Worm (Caenorhabditis elegans): ENCODE results near the gene K08D10.10.
"Not testable (repeated sequence)": the region's sequence is repeated elsewhere in the genome, so short reads cannot be mapped to it uniquely, and the experiment has no call there.

The K08D10.10 gene

ce11 chrIV:4121055-4121454 is 31.0 kb upstream of the K08D10.10 start:
- TF ChIP-seq ets-7 (tag; optimal IDR thresholded peaks at IDR 0.05) (no peak), hmg-4 (GFP tag; optimal IDR thresholded peaks at IDR 0.05) (no peak), hnd-1 (tag; optimal IDR thresholded peaks at IDR 0.05) (no peak), tbx-37 (GFP tag; conservative IDR thresholded peaks at IDR 0.05) (no peak), ama-1 (optimal IDR thresholded peaks at IDR 0.05) (no peak), aly-1 (tag; optimal IDR thresholded peaks at IDR 0.05) (no peak), ceh-13 (GFP tag; optimal IDR thresholded peaks at IDR 0.05) (no peak), flt-1 (GFP tag; IDR thresholded peaks at IDR 0.05) (no peak), pes-1 (GFP tag; IDR thresholded peaks at IDR 0.05) (no peak), hmbx-1 (tag; optimal IDR thresholded peaks at IDR 0.05) (no peak), B0310.2 (tag; optimal IDR thresholded peaks at IDR 0.05) (no peak), tra-4 (tag; optimal IDR thresholded peaks at IDR 0.05) (no peak), F13C5.2 (tag; optimal IDR thresholded peaks at IDR 0.05) (no peak), scrt-1 (GFP tag; IDR thresholded peaks at IDR 0.05) (no peak), ceh-36 (tag; optimal IDR thresholded peaks at IDR 0.05) (no peak), tbx-11 (GFP tag; IDR thresholded peaks at IDR 0.05) (no peak), sea-1 (GFP tag; conservative IDR thresholded peaks at IDR 0.05) (no peak)

DNA sequence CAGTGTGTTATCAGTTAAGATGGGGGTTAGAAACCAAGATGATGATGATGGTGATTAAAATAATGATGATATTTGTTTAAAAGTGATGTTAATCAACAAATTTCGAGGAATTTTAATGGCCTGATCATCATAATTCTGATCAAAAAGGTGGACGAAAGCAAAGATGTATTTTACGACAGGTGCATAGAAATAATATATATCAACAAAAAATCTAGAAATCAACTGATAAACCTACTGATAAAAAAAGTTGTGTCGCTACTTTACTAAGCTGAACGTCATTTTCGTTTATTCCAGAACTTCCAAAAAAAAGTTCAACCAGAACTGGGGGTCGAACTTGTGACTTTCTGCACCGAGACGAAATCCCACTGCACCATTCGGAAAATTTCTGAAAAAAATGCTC is 29.0 kb upstream of the K08D10.10 start, which contains the start of gene mul-1:
Gene mul-1 (minus strand): TSS at position 84 of the 400 bp plus-strand sequence.
- TF ChIP-seq ceh-13 (GFP tag; optimal IDR thresholded peaks at IDR 0.05) (no peak), flt-1 (GFP tag; IDR thresholded peaks at IDR 0.05) (no peak), hnd-1 (tag; optimal IDR thresholded peaks at IDR 0.05) (no peak), tbx-11 (GFP tag; IDR thresholded peaks at IDR 0.05) (no peak), tra-4 (tag; optimal IDR thresholded peaks at IDR 0.05) (no peak), scrt-1 (GFP tag; IDR thresholded peaks at IDR 0.05) (no peak), F13C5.2 (tag; optimal IDR thresholded peaks at IDR 0.05) (no peak), tbx-37 (GFP tag; conservative IDR thresholded peaks at IDR 0.05) (no peak), ceh-36 (tag; optimal IDR thresholded peaks at IDR 0.05) (no peak)

ce11 chrIV:4125657-4126056 is 26.4 kb upstream of the K08D10.10 start, which contains the start of gene F49F1.7:
TSS of gene F49F1.7 (minus strand) at chrIV:4125757.
- TF ChIP-seq hmbx-1 (tag; optimal IDR thresholded peaks at IDR 0.05); tbx-37 (GFP tag; conservative IDR thresholded peaks at IDR 0.05); sea-1 (GFP tag; conservative IDR thresholded peaks at IDR 0.05): not testable (repeated sequence)

DNA sequence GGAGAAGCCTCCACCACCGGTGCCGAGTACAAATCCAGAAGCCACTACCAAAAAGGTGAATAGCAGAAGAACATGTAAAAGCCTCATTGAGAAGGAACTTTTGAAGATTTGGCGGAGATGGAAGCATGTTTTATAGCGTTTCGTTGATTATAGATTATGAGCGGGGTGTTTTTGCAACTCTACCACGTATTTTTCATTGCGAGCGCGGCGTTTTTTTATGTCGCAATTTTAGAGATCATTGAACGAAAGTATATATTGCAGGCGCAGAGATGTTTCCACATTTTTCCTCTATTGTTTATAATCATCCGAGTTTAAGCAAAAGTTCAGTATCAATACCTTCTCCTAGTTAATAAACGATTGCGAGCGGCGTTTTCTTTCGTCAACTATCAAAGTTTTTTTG is 16.3 kb upstream of the K08D10.10 start, which contains the start of gene F49F1.17:
Gene F49F1.17 (minus strand): TSS at position 101 of the 400 bp plus-strand sequence.
- TF ChIP-seq ama-1 (optimal IDR thresholded peaks at IDR 0.05) (no peak), hmg-4 (GFP tag; optimal IDR thresholded peaks at IDR 0.05) (no peak), hmbx-1 (tag; optimal IDR thresholded peaks at IDR 0.05) (no peak), B0310.2 (tag; optimal IDR thresholded peaks at IDR 0.05) (no peak), aly-1 (tag; optimal IDR thresholded peaks at IDR 0.05) (no peak), F13C5.2 (tag; optimal IDR thresholded peaks at IDR 0.05) (no peak), ceh-36 (tag; optimal IDR thresholded peaks at IDR 0.05) (no peak), tbx-11 (GFP tag; IDR thresholded peaks at IDR 0.05) (no peak), sea-1 (GFP tag; conservative IDR thresholded peaks at IDR 0.05) (no peak), ceh-13 (GFP tag; optimal IDR thresholded peaks at IDR 0.05) (no peak), scrt-1 (GFP tag; IDR thresholded peaks at IDR 0.05) (no peak), ets-7 (tag; optimal IDR thresholded peaks at IDR 0.05) (no peak), tbx-37 (GFP tag; conservative IDR thresholded peaks at IDR 0.05) (no peak), tra-4 (tag; optimal IDR thresholded peaks at IDR 0.05) (no peak), hnd-1 (tag; optimal IDR thresholded peaks at IDR 0.05) (no peak), flt-1 (GFP tag; IDR thresholded peaks at IDR 0.05) (no peak)

DNA sequence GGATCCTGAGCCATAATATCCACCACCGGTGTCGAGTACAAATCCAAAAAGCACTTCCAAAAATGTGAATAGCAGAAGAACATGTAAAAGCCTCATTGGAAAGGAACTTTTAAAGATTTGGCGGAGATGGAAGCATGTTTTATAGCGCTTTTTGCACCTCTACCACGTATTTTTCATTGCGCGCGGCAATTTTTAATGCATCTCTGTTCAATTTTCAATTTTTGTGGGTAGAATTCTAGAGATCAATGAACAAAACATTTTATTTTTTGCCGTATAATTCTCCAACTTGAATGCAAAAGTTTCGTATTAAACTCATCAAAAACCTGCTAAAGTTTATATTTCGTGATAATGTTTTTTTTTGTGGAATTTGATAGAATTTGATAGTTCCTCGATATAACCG is 14.6 kb upstream of the K08D10.10 start, which contains the start of gene F49F1.9:
Gene F49F1.9 (minus strand): TSS at position 101 of the 400 bp plus-strand sequence.
- TF ChIP-seq tbx-11 (GFP tag; IDR thresholded peaks at IDR 0.05), result no peak
- TF ChIP-seq hnd-1 (tag; optimal IDR thresholded peaks at IDR 0.05), result no peak
- TF ChIP-seq tbx-37 (GFP tag; conservative IDR thresholded peaks at IDR 0.05), result no peak
- TF ChIP-seq scrt-1 (GFP tag; IDR thresholded peaks at IDR 0.05), result no peak
- no peak for TF ChIP-seq B0310.2 (tag; optimal IDR thresholded peaks at IDR 0.05)
- no peak for TF ChIP-seq flt-1 (GFP tag; IDR thresholded peaks at IDR 0.05)
- no peak for TF ChIP-seq ets-7 (tag; optimal IDR thresholded peaks at IDR 0.05)
- TF ChIP-seq F13C5.2 (tag; optimal IDR thresholded peaks at IDR 0.05), result no peak
- no peak for TF ChIP-seq ceh-36 (tag; optimal IDR thresholded peaks at IDR 0.05)
- no peak for TF ChIP-seq sea-1 (GFP tag; conservative IDR thresholded peaks at IDR 0.05)
- TF ChIP-seq ama-1 (optimal IDR thresholded peaks at IDR 0.05), result no peak
- no peak for TF ChIP-seq tra-4 (tag; optimal IDR thresholded peaks at IDR 0.05)
- TF ChIP-seq ceh-13 (GFP tag; optimal IDR thresholded peaks at IDR 0.05), result no peak
- TF ChIP-seq hmbx-1 (tag; optimal IDR thresholded peaks at IDR 0.05), result no peak
- TF ChIP-seq aly-1 (tag; optimal IDR thresholded peaks at IDR 0.05), result no peak
- no peak for TF ChIP-seq hmg-4 (GFP tag; optimal IDR thresholded peaks at IDR 0.05)
- TF ChIP-seq pes-1 (GFP tag; IDR thresholded peaks at IDR 0.05), result no peak

- TF ChIP-seq pes-1 (GFP tag; IDR thresholded peaks at IDR 0.05) (no peak), F13C5.2 (tag; optimal IDR thresholded peaks at IDR 0.05) (no peak)
Observed at ce11 chrIV:4139022-4139421, 13.0 kb upstream of the K08D10.10 start, which contains the start of gene F49F1.10. TSS of gene F49F1.10 (minus strand) at chrIV:4139122.

ce11 chrIV:4140265-4140664 is 11.8 kb upstream of the K08D10.10 start, which contains the start of gene F49F1.18:
TSS of gene F49F1.18 (minus strand) at chrIV:4140365.
- TF ChIP-seq tra-4 (tag; optimal IDR thresholded peaks at IDR 0.05), result no peak
- TF ChIP-seq tbx-11 (GFP tag; IDR thresholded peaks at IDR 0.05), result no peak

DNA sequence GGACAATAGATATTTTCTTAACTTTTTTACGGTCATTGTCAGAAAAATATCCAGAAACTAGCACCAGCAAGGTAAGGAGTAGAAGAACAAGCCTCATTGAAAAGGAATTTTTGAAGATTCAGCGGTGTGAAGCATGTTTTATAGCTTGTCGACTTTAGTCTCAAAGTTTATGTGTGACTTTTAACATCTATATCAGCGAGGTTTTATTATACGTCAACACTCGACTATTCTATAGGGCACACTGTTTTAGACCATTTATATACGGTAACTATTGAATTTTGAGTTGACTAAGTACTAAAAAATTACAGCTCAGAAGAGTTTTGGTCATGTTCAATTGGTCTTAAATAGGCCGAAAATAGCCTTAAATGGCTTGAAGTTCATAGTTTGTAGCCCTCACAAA is 10.7 kb upstream of the K08D10.10 start, which contains the start of gene F49F1.11:
Gene F49F1.11 (minus strand): TSS at position 101 of the 400 bp plus-strand sequence.
- TF ChIP-seq hnd-1 (tag; optimal IDR thresholded peaks at IDR 0.05) (no peak), ama-1 (optimal IDR thresholded peaks at IDR 0.05) (no peak), tbx-37 (GFP tag; conservative IDR thresholded peaks at IDR 0.05) (no peak), aly-1 (tag; optimal IDR thresholded peaks at IDR 0.05) (no peak), ceh-36 (tag; optimal IDR thresholded peaks at IDR 0.05) (no peak)

All from whole organism, early embryonic.